Worm (Caenorhabditis elegans): ENCODE data around the gene C11E4.8.

ce11 chrX:9629552-9629951 is 9.3 kb downstream of the C11E4.8 start:
- TF ChIP-seq flt-1 (GFP tag; IDR thresholded peaks at IDR 0.05) (no peak), cog-1 (tag; optimal IDR thresholded peaks at IDR 0.05) (no peak), ztf-23 (GFP tag; IDR thresholded peaks at IDR 0.05) (no peak)
